Fruit fly (Drosophila melanogaster) whole organism, embryonic: ENCODE data around the gene CG10413.

Source experiments
- Abd-B ChIP-seq: fragments of 200-800 bp; sonication (Bioruptor generic); optimal IDR thresholded peaks from 2 replicates; lab custom pipeline; 2018; ENCODE audit warnings: missing biosample characterization, mild to moderate bottlenecking, missing genetic modification characterization, moderate library complexity
- Antp ChIP-seq: fragments of 200-800 bp; sonication (Bioruptor generic); optimal IDR thresholded peaks from 3 replicates; lab custom pipeline; 2016; ENCODE audit warnings: missing biosample characterization, missing genetic modification characterization
- Atf-2 ChIP-seq: fragments of 200-800 bp; sonication (Bioruptor generic); optimal IDR thresholded peaks from 2 replicates; lab custom pipeline; 2016; ENCODE audit warnings: missing biosample characterization, missing genetic modification characterization
- Atf6 ChIP-seq: fragments of 200-800 bp; sonication (Bioruptor generic); IDR thresholded peaks from 2 replicates; pipeline ENCODE4 v1.3.6; 2022; ENCODE audit warnings: missing biosample characterization, missing genetic modification characterization
- Bteb2 ChIP-seq: fragments of 200-800 bp; sonication (Bioruptor generic); optimal IDR thresholded peaks from 2 replicates; lab custom pipeline; 2016; ENCODE audit warnings: missing biosample characterization, missing genetic modification characterization
- CG10321 ChIP-seq: fragments of 200-800 bp; sonication (Bioruptor generic); IDR thresholded peaks from 2 replicates; pipeline ENCODE4 v1.3.6; 2022; ENCODE audit warnings: missing biosample characterization, missing genetic modification characterization
- CG11093 ChIP-seq: fragments of 200-800 bp; sonication (Bioruptor generic); IDR thresholded peaks from 3 replicates; pipeline ENCODE4 v1.3.6; 2022; ENCODE audit warnings: missing biosample characterization, missing genetic modification characterization
- CG12104 ChIP-seq: fragments of 200-800 bp; sonication (Bioruptor generic); optimal IDR thresholded peaks from 3 replicates; lab custom pipeline; 2016; ENCODE audit warnings: missing biosample characterization, missing genetic modification characterization
- CG12155 ChIP-seq: fragments of 200-800 bp; sonication (Bioruptor generic); optimal IDR thresholded peaks from 3 replicates; lab custom pipeline; 2016; ENCODE audit warnings: missing biosample characterization, missing genetic modification characterization
- CG1233 ChIP-seq: fragments of 200-800 bp; sonication (Bioruptor generic); optimal IDR thresholded peaks from 4 replicates; lab custom pipeline; 2018; ENCODE audit warnings: missing biosample characterization, mild to moderate bottlenecking, missing genetic modification characterization
- CG13624 ChIP-seq: fragments of 200-800 bp; sonication (Bioruptor generic); optimal IDR thresholded peaks from 2 replicates; lab custom pipeline; 2016; ENCODE audit warnings: missing biosample characterization, missing genetic modification characterization
- CG14710 ChIP-seq: fragments of 200-800 bp; sonication (Bioruptor generic); optimal IDR thresholded peaks from 3 replicates; lab custom pipeline; 2019; ENCODE audit warnings: missing biosample characterization, mild to moderate bottlenecking, missing genetic modification characterization, moderate library complexity
- CG14860 ChIP-seq: fragments of 200-800 bp; sonication (Bioruptor generic); IDR thresholded peaks from 3 replicates; pipeline ENCODE4 v1.3.6; 2022; ENCODE audit warnings: missing biosample characterization, missing genetic modification characterization; ENCODE audit not compliant: partially characterized antibody
- CG15696 ChIP-seq: fragments of 200-800 bp; sonication (Bioruptor generic); optimal IDR thresholded peaks from 2 replicates; lab custom pipeline; 2019; ENCODE audit warnings: missing biosample characterization, mild to moderate bottlenecking, missing genetic modification characterization, moderate library complexity
- CG16813 ChIP-seq: fragments of 200-800 bp; sonication (Bioruptor generic); IDR thresholded peaks from 3 replicates; pipeline ENCODE4 v1.3.6; 2022; ENCODE audit warnings: missing biosample characterization, missing genetic modification characterization; ENCODE audit not compliant: partially characterized antibody
- CG18011 ChIP-seq: fragments of 200-800 bp; sonication (Bioruptor generic); optimal IDR thresholded peaks from 2 replicates; lab custom pipeline; 2017; ENCODE audit warnings: missing biosample characterization, missing genetic modification characterization, mild to moderate bottlenecking, moderate library complexity, missing genotype
- CG2116 ChIP-seq: fragments of 200-800 bp; sonication (Bioruptor generic); optimal IDR thresholded peaks from 3 replicates; lab custom pipeline; 2018; ENCODE audit warnings: missing biosample characterization, mild to moderate bottlenecking, missing genetic modification characterization
- CG2678 ChIP-seq: fragments of 200-800 bp; sonication (Bioruptor generic); optimal IDR thresholded peaks from 3 replicates; lab custom pipeline; 2019; ENCODE audit warnings: missing biosample characterization, mild to moderate bottlenecking, missing genetic modification characterization, moderate library complexity
- CG2712 ChIP-seq: fragments of 200-800 bp; optimal IDR thresholded peaks from 3 replicates; lab custom pipeline; 2019; ENCODE audit warnings: missing biosample characterization, mild to moderate bottlenecking, missing genetic modification characterization, moderate library complexity
- CG4617 ChIP-seq: fragments of 200-800 bp; sonication (Bioruptor generic); optimal IDR thresholded peaks from 3 replicates; lab custom pipeline; 2016; ENCODE audit warnings: missing biosample characterization, missing genetic modification characterization, borderline replicate concordance
- CG5180 ChIP-seq: fragments of 200-800 bp; sonication (Bioruptor generic); optimal IDR thresholded peaks from 3 replicates; lab custom pipeline; 2017; ENCODE audit warnings: missing biosample characterization, missing genetic modification characterization, mild to moderate bottlenecking, moderate library complexity, missing genetic modification reagents
- CG6254 ChIP-seq: fragments of 200-800 bp; sonication (Bioruptor generic); optimal IDR thresholded peaks from 3 replicates; lab custom pipeline; 2017; ENCODE audit warnings: mild to moderate bottlenecking, missing biosample characterization, missing genetic modification reagents, missing genetic modification characterization
- CG7928 ChIP-seq: fragments of 200-800 bp; sonication (Bioruptor generic); optimal IDR thresholded peaks from 2 replicates; lab custom pipeline; 2017; ENCODE audit warnings: missing biosample characterization, mild to moderate bottlenecking, missing genetic modification characterization
- CG9797 ChIP-seq: fragments of 200-800 bp; sonication (Bioruptor generic); optimal IDR thresholded peaks from 3 replicates; lab custom pipeline; 2018; ENCODE audit warnings: missing biosample characterization, mild to moderate bottlenecking, missing genetic modification characterization
- CG9817 ChIP-seq: fragments of 200-800 bp; sonication (Bioruptor generic); optimal IDR thresholded peaks from 2 replicates; lab custom pipeline; 2018; ENCODE audit warnings: missing biosample characterization, mild to moderate bottlenecking, missing genetic modification characterization, moderate library complexity
- CG9876 ChIP-seq: fragments of 200-800 bp; sonication (Bioruptor generic); optimal IDR thresholded peaks from 2 replicates; lab custom pipeline; 2016; ENCODE audit warnings: missing biosample characterization, missing genetic modification characterization
- CkIIα-i1 ChIP-seq: fragments of 200-800 bp; sonication (Bioruptor generic); IDR thresholded peaks from 2 replicates; pipeline ENCODE4 v1.3.6; 2022; ENCODE audit warnings: missing biosample characterization, missing genetic modification characterization
- H15 ChIP-seq: fragments of 200-800 bp; sonication (Bioruptor generic); IDR thresholded peaks from 3 replicates; pipeline ENCODE4 v1.3.6; 2022; ENCODE audit warnings: missing biosample characterization, missing genetic modification characterization
- H2.0 ChIP-seq: fragments of 200-800 bp; sonication (Bioruptor generic); IDR thresholded peaks from 2 replicates; pipeline ENCODE4 v1.3.6; 2022; ENCODE audit warnings: missing biosample characterization, missing genetic modification characterization
- HLH4C ChIP-seq: fragments of 200-800 bp; sonication (Bioruptor generic); IDR thresholded peaks from 3 replicates; pipeline ENCODE4 v1.3.6; 2022; ENCODE audit warnings: missing biosample characterization, missing genetic modification characterization; ENCODE audit not compliant: partially characterized antibody
- Lim3 ChIP-seq: fragments of 200-800 bp; sonication (Bioruptor generic); IDR thresholded peaks from 2 replicates; pipeline ENCODE4 v1.3.6; 2022; ENCODE audit warnings: missing biosample characterization, missing genetic modification characterization
- Mad ChIP-seq: fragments of 200-800 bp; sonication (Bioruptor generic); optimal IDR thresholded peaks from 2 replicates; lab custom pipeline; 2016; ENCODE audit warnings: missing biosample characterization, missing genetic modification characterization
- Myb ChIP-seq: fragments of 200-800 bp; sonication (Bioruptor generic); optimal IDR thresholded peaks from 2 replicates; lab custom pipeline; 2016; ENCODE audit warnings: missing biosample characterization, missing genetic modification characterization
- Sox102F ChIP-seq: fragments of 200-800 bp; sonication (Bioruptor generic); optimal IDR thresholded peaks from 2 replicates; lab custom pipeline; 2018; ENCODE audit warnings: missing biosample characterization, mild to moderate bottlenecking, missing genetic modification characterization, moderate library complexity
- Xbp1 ChIP-seq: fragments of 200-800 bp; sonication (Bioruptor generic); optimal IDR thresholded peaks from 3 replicates; lab custom pipeline; 2016; ENCODE audit warnings: missing biosample characterization, mild to moderate bottlenecking, missing genetic modification characterization
- chif ChIP-seq, 2 experiments: fragments of 200-800 bp; sonication (Bioruptor generic); optimal IDR thresholded peaks; 3 replicates each; lab custom pipeline; 2016; ENCODE audit warnings: missing biosample characterization in 2 of 2, missing genetic modification characterization in 2 of 2
- chm ChIP-seq: fragments of 200-800 bp; sonication (Bioruptor generic); IDR thresholded peaks from 2 replicates; pipeline ENCODE4 v1.3.6; 2022; ENCODE audit warnings: missing biosample characterization, missing genetic modification characterization
- dan ChIP-seq: fragments of 200-800 bp; sonication (Bioruptor generic); IDR thresholded peaks from 2 replicates; pipeline ENCODE4 v1.3.6; 2022; ENCODE audit warnings: missing biosample characterization, missing genetic modification characterization
- exex ChIP-seq: fragments of 200-800 bp; sonication (Bioruptor generic); optimal IDR thresholded peaks from 4 replicates; lab custom pipeline; 2018; ENCODE audit warnings: missing biosample characterization, mild to moderate bottlenecking, missing genetic modification characterization, moderate library complexity
- fd96Cb ChIP-seq: fragments of 200-800 bp; sonication (Bioruptor generic); optimal IDR thresholded peaks from 2 replicates; lab custom pipeline; 2018; ENCODE audit warnings: missing biosample characterization, mild to moderate bottlenecking, missing genetic modification characterization, moderate library complexity
- h ChIP-seq: fragments of >200 bp; optimal IDR thresholded peaks from 2 replicates; lab custom pipeline; 2017
- hbn ChIP-seq: fragments of 200-800 bp; sonication (Bioruptor generic); IDR thresholded peaks from 2 replicates; pipeline ENCODE4 v1.3.6; 2022; ENCODE audit warnings: missing biosample characterization, missing genetic modification characterization; ENCODE audit not compliant: partially characterized antibody
- her ChIP-seq: fragments of 200-800 bp; sonication (Bioruptor generic); optimal IDR thresholded peaks from 2 replicates; lab custom pipeline; 2016; ENCODE audit warnings: missing biosample characterization, missing genetic modification characterization
- ind ChIP-seq: fragments of 200-800 bp; sonication (Bioruptor generic); optimal IDR thresholded peaks from 3 replicates; lab custom pipeline; 2016; ENCODE audit warnings: missing biosample characterization, missing genetic modification characterization
- oc ChIP-seq: fragments of 200-800 bp; sonication (Bioruptor generic); optimal IDR thresholded peaks from 2 replicates; lab custom pipeline; 2018; ENCODE audit warnings: missing biosample characterization, mild to moderate bottlenecking, missing genetic modification characterization, moderate library complexity
- pros ChIP-seq: fragments of 200-800 bp; sonication (Bioruptor generic); optimal IDR thresholded peaks from 3 replicates; lab custom pipeline; 2019; ENCODE audit warnings: missing biosample characterization, mild to moderate bottlenecking, missing genetic modification characterization, moderate library complexity
- ro ChIP-seq: fragments of 200-800 bp; sonication (Bioruptor generic); IDR thresholded peaks from 2 replicates; pipeline ENCODE4 v1.3.6; 2022; ENCODE audit warnings: missing biosample characterization, missing genetic modification characterization
- slp2 ChIP-seq: fragments of 200-800 bp; sonication (Bioruptor generic); optimal IDR thresholded peaks from 2 replicates; lab custom pipeline; 2016; ENCODE audit warnings: missing biosample characterization, missing genetic modification characterization
- stwl ChIP-seq: fragments of 200-800 bp; sonication (Bioruptor generic); optimal IDR thresholded peaks from 3 replicates; lab custom pipeline; 2018; ENCODE audit warnings: missing biosample characterization, mild to moderate bottlenecking, missing genetic modification characterization, moderate library complexity
- tin ChIP-seq: fragments of 200-800 bp; sonication (Bioruptor generic); optimal IDR thresholded peaks from 3 replicates; lab custom pipeline; 2016; ENCODE audit warnings: missing biosample characterization, missing genetic modification characterization
- tna ChIP-seq: fragments of 200-800 bp; sonication (Bioruptor generic); IDR thresholded peaks from 2 replicates; pipeline ENCODE4 v1.3.6; 2022; ENCODE audit warnings: missing biosample characterization, missing genetic modification characterization; ENCODE audit not compliant: partially characterized antibody

Gene CG10413

DNA sequence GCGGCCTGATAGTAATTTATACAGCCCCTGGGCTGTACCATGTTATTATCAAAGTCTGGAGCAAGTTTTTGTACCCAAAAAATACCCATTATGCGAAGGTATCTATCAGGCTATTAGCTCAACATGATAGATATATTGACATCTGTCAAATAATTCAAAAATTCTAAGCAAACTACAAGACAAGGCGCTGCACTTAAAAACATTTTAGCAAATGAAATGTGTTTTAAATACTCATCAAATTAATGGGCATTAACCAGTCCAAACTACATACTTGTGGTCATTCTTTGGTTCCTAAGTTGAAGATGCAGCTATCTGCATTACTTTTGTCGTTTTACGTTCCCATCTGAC lies 48.3 kb upstream of the CG10413 start (continued):
- TF ChIP-seq chif (GFP tag; optimal IDR thresholded peaks at IDR 0.05; lab: Kevin White, UChicago): peak; percentile 42 to 80
- TF ChIP-seq CG15696 (tag; lab: Kevin White, UChicago): peak; percentile 59
- TF ChIP-seq Mad (GFP tag; lab: Kevin White, UChicago): peak; percentile 23
- TF ChIP-seq stwl: peak; percentile 17
- TF ChIP-seq CG7928 (GFP tag; lab: Kevin White, UChicago): no peak
- peak; percentile 70 for TF ChIP-seq CG13624 (GFP tag; lab: Kevin White, UChicago)
- TF ChIP-seq CG2678 (tag; lab: Kevin White, UChicago): peak; percentile 84
- TF ChIP-seq slp2 (GFP tag; lab: Kevin White, UChicago): no peak
- no peak for TF ChIP-seq HLH4C (GFP tag; lab: Robert Waterston, UW)
- TF ChIP-seq CG9817 (tag; lab: Kevin White, UChicago): no peak
- TF ChIP-seq Sox102F (GFP tag; lab: Kevin White, UChicago): peak; percentile 65
- no peak for TF ChIP-seq CG10321 (GFP tag; lab: Robert Waterston, UW)
- TF ChIP-seq Abd-B (GFP tag; lab: Kevin White, UChicago): peak; percentile 70
- TF ChIP-seq CG11093: peak; percentile 71
- TF ChIP-seq CG1233 (GFP tag; lab: Kevin White, UChicago): peak; percentile 71
- TF ChIP-seq Bteb2: no peak
- peak; percentile 77 for TF ChIP-seq Xbp1 (GFP tag; lab: Kevin White, UChicago)
- no peak for TF ChIP-seq hbn (GFP tag; lab: Robert Waterston, UW)
- TF ChIP-seq Myb (GFP tag; lab: Kevin White, UChicago): no peak
- TF ChIP-seq CG9876: no peak
- peak; percentile 54; the same call in 1 of the 2 replicates for TF ChIP-seq dan
- no peak for TF ChIP-seq exex (tag; lab: Kevin White, UChicago)
- peak; percentile 39 for TF ChIP-seq her (GFP tag; lab: Kevin White, UChicago)
- no peak for TF ChIP-seq tna (GFP tag; lab: Robert Waterston, UW)
- no peak; the same call in 1 of the 2 replicates for TF ChIP-seq chm (GFP tag; lab: Robert Waterston, UW)
- no peak for TF ChIP-seq CG12155 (GFP tag; lab: Kevin White, UChicago)
- peak; percentile 4 for TF ChIP-seq Atf-2 (GFP tag; lab: Kevin White, UChicago)
- TF ChIP-seq ro (GFP tag; lab: Robert Waterston, UW): peak; percentile 56
- peak; percentile 39 for TF ChIP-seq CG5180 (GFP tag; lab: Kevin White, UChicago)
- TF ChIP-seq CG16813 (GFP tag; lab: Robert Waterston, UW): no peak
- peak; percentile 79 for TF ChIP-seq fd96Cb (tag; lab: Kevin White, UChicago)
- TF ChIP-seq Atf6 (GFP tag; lab: Robert Waterston, UW): no peak
- peak; percentile 10 for TF ChIP-seq CG2116 (GFP tag; lab: Kevin White, UChicago)
- TF ChIP-seq CG9797 (GFP tag; lab: Kevin White, UChicago): no peak
- TF ChIP-seq CG14860 (GFP tag; lab: Robert Waterston, UW): no peak
- no peak for TF ChIP-seq pros (GFP tag; lab: Kevin White, UChicago)
- no peak for TF ChIP-seq h (lab: Kevin White, UChicago)
- peak; percentile 75 for TF ChIP-seq H15 (GFP tag; lab: Robert Waterston, UW)
- TF ChIP-seq Antp (GFP tag; lab: Kevin White, UChicago): no peak
- peak; percentile 78 for TF ChIP-seq CG6254
- TF ChIP-seq oc (tag; lab: Kevin White, UChicago): peak; percentile 70
- TF ChIP-seq CG2712 (tag; lab: Kevin White, UChicago): peak; percentile 93
- TF ChIP-seq CkIIα-i1: no peak
- peak; percentile 77 for TF ChIP-seq ind (GFP tag; lab: Kevin White, UChicago)
- peak; percentile 58 for TF ChIP-seq tin
- no peak for TF ChIP-seq Lim3
- TF ChIP-seq CG12104 (GFP tag; lab: Kevin White, UChicago): peak; percentile 52
- no peak for TF ChIP-seq CG4617
- TF ChIP-seq CG18011: no peak
- TF ChIP-seq H2.0 (GFP tag; lab: Robert Waterston, UW): peak; percentile 40; the same call in 1 of the 2 replicates
- peak; percentile 89 for TF ChIP-seq CG14710 (tag; lab: Kevin White, UChicago)
